Worm (Caenorhabditis elegans) whole organism, young adult: Measurements from ENCODE around the gene Y44F5A.1.

Source experiments
- aptf-3 ChIP-seq: fragments of 200-800 bp; sonication (Bioruptor generic); IDR thresholded peaks from 2 replicates; pipeline ENCODE4 v1.3.6; 2022; ENCODE audit warnings: missing genetic modification characterization, missing compliant biosample characterization
- ceh-27 ChIP-seq: fragments of 200-800 bp; sonication (Bioruptor generic); optimal IDR thresholded peaks from 2 replicates; lab custom pipeline; 2018; ENCODE audit warnings: mild to moderate bottlenecking, missing genetic modification characterization, moderate library complexity, missing compliant biosample characterization
- dpl-1 ChIP-seq: fragments of 150-350 bp; optimal IDR thresholded peaks from 2 replicates; lab custom pipeline; 2014; ENCODE audit warnings: missing biosample characterization, missing genetic modification reagents, missing genetic modification characterization
- pha-4 ChIP-seq: fragments of 150-350 bp; sonication (generic microtip); optimal IDR thresholded peaks from 2 replicates; lab custom pipeline; 2014; ENCODE audit warnings: missing biosample characterization, missing genetic modification reagents, missing genetic modification characterization
- snpc-1.1 ChIP-seq: sonication (generic microtip); optimal IDR thresholded peaks from 2 replicates; lab custom pipeline; 2017; ENCODE audit warnings: missing genetic modification characterization, mild to moderate bottlenecking, missing compliant biosample characterization, antibody characterized with exemption, moderate library complexity, missing genotype, missing genetic modification reagents; ENCODE audit not compliant: insufficient read depth
- snpc-4 ChIP-seq, 5 experiments: fragments of 150-350 bp in 1 of 5; sonication (generic microtip) in 4 of 5; optimal IDR thresholded peaks; 2 replicates each; lab custom pipeline; 2014 to 2018; ENCODE audit warnings: missing genetic modification characterization in 5 of 5, missing biosample characterization in 3 of 5, antibody characterized with exemption in 2 of 5, mild to moderate bottlenecking in 2 of 5, missing compliant biosample characterization in 2 of 5, missing genotype in 2 of 5, moderate library complexity in 2 of 5, missing genetic modification reagents in 1 of 5
- zim-3 ChIP-seq: sonication (generic microtip); optimal IDR thresholded peaks from 2 replicates; lab custom pipeline; 2017; ENCODE audit warnings: mild to moderate bottlenecking, missing genetic modification characterization, moderate library complexity, missing compliant biosample characterization

- TF ChIP-seq aptf-3 (no peak), pha-4 (no peak), zim-3 (tag; lab: Kevin White, UChicago) (no peak), snpc-4 (GFP tag; optimal IDR thresholded peaks at IDR 0.05; lab: Kevin White, UChicago) (no peak), snpc-4 (tag; optimal IDR thresholded peaks at IDR 0.05; lab: Kevin White, UChicago) (no peak), snpc-1.1 (tag; lab: Kevin White, UChicago) (no peak), dpl-1 (GFP tag; lab: Kevin White, UChicago) (no peak), ceh-27 (GFP tag; lab: Kevin White, UChicago) (no peak)
Observed at ce11 chrIII:4289952-4290351, 42.5 kb upstream of the Y44F5A.1 start.
